Worm (Caenorhabditis elegans): Measurements from ENCODE around the gene Y54G2A.7.
"Not testable (repeated sequence)": the region's sequence is repeated elsewhere in the genome, so short reads cannot be mapped to it uniquely, and the experiment has no call there.

- TF ChIP-seq zag-1, nhr-11, nhr-67, fos-1, ztf-4 (tag; optimal IDR thresholded peaks at IDR 0.05): not testable (repeated sequence)
Measured at ce11 chrIV:2801558-2801957, 36.9 kb upstream of the Y54G2A.7 start, which contains the start of gene Y54G2A.44.

Data from whole organism, L3 larva.